Fruit fly (Drosophila melanogaster) whole organism, wandering third instar larva: Measurements from ENCODE around the gene COX6CL.

Source experiments
- Abd-B ChIP-seq: fragments of >200 bp; optimal IDR thresholded peaks from 2 replicates; lab custom pipeline; 2017; ENCODE audit warnings: missing biosample characterization, missing genetic modification characterization
- CG32264 ChIP-seq: fragments of 200-800 bp; sonication (Bioruptor generic); optimal IDR thresholded peaks from 2 replicates; lab custom pipeline; 2016; ENCODE audit warnings: missing biosample characterization, missing genetic modification characterization
- CG9705 ChIP-seq: fragments of 200-800 bp; sonication (Bioruptor generic); optimal IDR thresholded peaks from 2 replicates; lab custom pipeline; 2018; ENCODE audit warnings: missing biosample characterization, mild to moderate bottlenecking, missing genetic modification characterization
- CrebA ChIP-seq: fragments of 200-800 bp; sonication (Bioruptor generic); optimal IDR thresholded peaks from 2 replicates; lab custom pipeline; 2016; ENCODE audit warnings: missing biosample characterization, mild to moderate bottlenecking, missing genetic modification characterization, borderline replicate concordance
- Dfd ChIP-seq: fragments of >200 bp; optimal IDR thresholded peaks from 2 replicates; lab custom pipeline; 2017; ENCODE audit warnings: missing biosample characterization, missing genetic modification characterization
- Dif ChIP-seq: fragments of 200-275, 200-300 bp; sonication (Bioruptor generic); optimal IDR thresholded peaks from 2 replicates; lab custom pipeline; 2018; ENCODE audit warnings: missing biosample characterization, missing genetic modification characterization; ENCODE audit not compliant: partially characterized antibody
- GATAd ChIP-seq: sonication (Bioruptor generic); optimal IDR thresholded peaks from 2 replicates; lab custom pipeline; 2016; ENCODE audit warnings: missing biosample characterization, missing genetic modification characterization
- Hnf4 ChIP-seq: fragments of 200-800 bp; sonication (Bioruptor generic); optimal IDR thresholded peaks from 2 replicates; lab custom pipeline; 2016; ENCODE audit warnings: missing biosample characterization, mild to moderate bottlenecking, missing genetic modification characterization
- Hr78 ChIP-seq: fragments of >200 bp; optimal IDR thresholded peaks from 2 replicates; lab custom pipeline; 2017; ENCODE audit warnings: missing biosample characterization, missing genetic modification characterization
- Hr83 ChIP-seq: fragments of 200-300 bp; sonication (Bioruptor generic); optimal IDR thresholded peaks from 2 replicates; lab custom pipeline; 2016; ENCODE audit warnings: missing biosample characterization, mild to moderate bottlenecking, missing genetic modification characterization, moderate library complexity; ENCODE audit not compliant: poor library complexity, severe bottlenecking
- Jra ChIP-seq: sonication (Bioruptor generic); optimal IDR thresholded peaks from 2 replicates; lab custom pipeline; 2016; ENCODE audit warnings: missing biosample characterization, missing genetic modification characterization
- Mio ChIP-seq: sonication (Bioruptor generic); optimal IDR thresholded peaks from 2 replicates; lab custom pipeline; 2016; ENCODE audit warnings: missing biosample characterization, missing genetic modification characterization
- Myc ChIP-seq: fragments of >200 bp; optimal IDR thresholded peaks from 2 replicates; lab custom pipeline; 2017
- N ChIP-seq: fragments of >200 bp; optimal IDR thresholded peaks from 2 replicates; lab custom pipeline; 2018; ENCODE audit warnings: missing biosample characterization, missing external identifiers, missing genetic modification characterization
- OdsH ChIP-seq: fragments of 200-800 bp; sonication (Bioruptor generic); optimal IDR thresholded peaks from 2 replicates; lab custom pipeline; 2016; ENCODE audit warnings: missing biosample characterization, mild to moderate bottlenecking, missing genetic modification characterization
- Rel ChIP-seq, 2 experiments: fragments of 200-800 bp; sonication (Bioruptor generic) in 1 of 2; optimal IDR thresholded peaks; 2 replicates in 1 of 2; 3 replicates in 1 of 2; lab custom pipeline; 2016 to 2019; ENCODE audit warnings: mild to moderate bottlenecking in 2 of 2, missing biosample characterization in 2 of 2, missing genetic modification characterization in 2 of 2, moderate library complexity in 1 of 2
- Sp1 ChIP-seq: fragments of 200-800 bp; sonication (Bioruptor generic); optimal IDR thresholded peaks from 3 replicates; lab custom pipeline; 2019; ENCODE audit warnings: missing biosample characterization, mild to moderate bottlenecking, missing genetic modification characterization, moderate library complexity
- Vsx2 ChIP-seq: fragments of 200-300, 225-300 bp; sonication (Bioruptor generic); optimal IDR thresholded peaks from 2 replicates; lab custom pipeline; 2018; ENCODE audit warnings: missing biosample characterization, missing genetic modification characterization; ENCODE audit not compliant: partially characterized antibody
- br ChIP-seq: fragments of 200-800 bp; sonication (Bioruptor generic); optimal IDR thresholded peaks from 2 replicates; lab custom pipeline; 2016; ENCODE audit warnings: missing biosample characterization, missing genetic modification characterization
- dl ChIP-seq, 2 experiments: fragments of 175-275, 200-275 bp in 1 of 2; fragments of 200-275 bp in 1 of 2; sonication (Bioruptor generic); optimal IDR thresholded peaks; lab custom pipeline; 2018; ENCODE audit warnings: mild to moderate bottlenecking in 2 of 2, missing biosample characterization in 2 of 2, missing genetic modification characterization in 2 of 2, moderate library complexity in 2 of 2; ENCODE audit not compliant: partially characterized antibody in 2 of 2, insufficient read depth in 1 of 2
- dmrt93B ChIP-seq: fragments of 200-800 bp; sonication (Bioruptor generic); optimal IDR thresholded peaks from 2 replicates; lab custom pipeline; 2018; ENCODE audit warnings: missing biosample characterization, mild to moderate bottlenecking, missing genetic modification characterization
- dsf ChIP-seq: sonication (Bioruptor generic); optimal IDR thresholded peaks from 2 replicates; lab custom pipeline; 2016; ENCODE audit warnings: missing biosample characterization, missing genetic modification characterization, borderline replicate concordance
- ey ChIP-seq: fragments of 200-800 bp; sonication (Bioruptor generic); optimal IDR thresholded peaks from 2 replicates; lab custom pipeline; 2016; ENCODE audit warnings: missing biosample characterization, missing genetic modification characterization
- foxo ChIP-seq, 2 experiments: fragments of 200-800 bp; sonication (Bioruptor generic); optimal IDR thresholded peaks; 2 replicates in 1 of 2; 3 replicates in 1 of 2; lab custom pipeline; 2016 to 2017; ENCODE audit warnings: missing biosample characterization in 2 of 2, missing genetic modification characterization in 2 of 2
- jim ChIP-seq: fragments of 175-275, 200-325 bp; sonication (Bioruptor generic); optimal IDR thresholded peaks from 2 replicates; lab custom pipeline; 2016; ENCODE audit warnings: missing biosample characterization, mild to moderate bottlenecking, missing genetic modification characterization
- lola ChIP-seq: fragments of >200 bp; optimal IDR thresholded peaks from 2 replicates; lab custom pipeline; 2017; ENCODE audit warnings: missing biosample characterization, missing genetic modification characterization
- pan ChIP-seq: fragments of >200 bp; optimal IDR thresholded peaks from 2 replicates; lab custom pipeline; 2017
- rgr ChIP-seq: fragments of 200-800 bp; sonication (Bioruptor generic); optimal IDR thresholded peaks from 3 replicates; lab custom pipeline; 2016; ENCODE audit warnings: missing biosample characterization, mild to moderate bottlenecking, missing genetic modification characterization
- sage ChIP-seq: fragments of 200-800 bp; sonication (Bioruptor generic); optimal IDR thresholded peaks from 2 replicates; lab custom pipeline; 2016; ENCODE audit warnings: missing biosample characterization, mild to moderate bottlenecking, missing genetic modification characterization
- sv ChIP-seq: fragments of 200-800 bp; sonication (Bioruptor generic); optimal IDR thresholded peaks from 3 replicates; lab custom pipeline; 2016; ENCODE audit warnings: missing biosample characterization, missing genetic modification characterization
- tai ChIP-seq: sonication (Bioruptor generic); optimal IDR thresholded peaks from 2 replicates; lab custom pipeline; 2016; ENCODE audit warnings: missing biosample characterization, missing genetic modification characterization
- usp ChIP-seq: fragments of >200 bp; optimal IDR thresholded peaks from 2 replicates; lab custom pipeline; 2017; ENCODE audit warnings: missing biosample characterization, missing genetic modification characterization
- woc ChIP-seq: sonication (Bioruptor generic); optimal IDR thresholded peaks from 2 replicates; lab custom pipeline; 2016; ENCODE audit warnings: missing biosample characterization, mild to moderate bottlenecking, missing genetic modification characterization

The COX6CL gene

DNA sequence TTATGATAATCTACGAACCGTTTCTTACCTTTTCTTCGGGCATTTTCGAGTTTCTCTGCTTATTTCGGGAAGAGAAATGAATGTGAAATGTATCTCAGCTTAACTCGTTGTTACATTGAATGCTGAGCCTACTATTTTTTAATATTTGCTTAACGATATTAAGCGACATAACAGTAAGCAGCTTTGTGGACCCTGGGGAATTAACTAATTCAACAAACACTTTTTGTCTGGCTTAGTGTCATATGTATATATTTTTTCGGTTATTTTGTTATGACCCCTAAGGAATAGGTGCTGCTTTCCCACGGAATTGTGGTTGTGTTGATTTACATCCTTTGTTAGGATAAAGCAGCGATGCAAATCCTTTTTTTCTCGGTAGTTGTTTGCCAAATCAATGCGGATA lies at the start of gene COX6CL:
COX6CL (minus strand) TSS at position 101 of the 400 bp plus-strand sequence.
- no peak for TF ChIP-seq br (GFP tag; lab: Kevin White, UChicago)
- TF ChIP-seq OdsH = no peak
- TF ChIP-seq CrebA (GFP tag; lab: Kevin White, UChicago) = no peak
- no peak for TF ChIP-seq ey (GFP tag; lab: Kevin White, UChicago)
- no peak for TF ChIP-seq foxo (GFP tag; optimal IDR thresholded peaks at IDR 0.05; lab: Kevin White, UChicago)
- TF ChIP-seq CG32264 (GFP tag; lab: Kevin White, UChicago) = no peak
- no peak for TF ChIP-seq usp
- no peak for TF ChIP-seq Abd-B (GFP tag; lab: Kevin White, UChicago)
- TF ChIP-seq dmrt93B (GFP tag; lab: Kevin White, UChicago) = no peak
- TF ChIP-seq Sp1 = no peak
- TF ChIP-seq dl (GFP tag; optimal IDR thresholded peaks at IDR 0.05; lab: Kevin White, UChicago; ENCODE audit: insufficient read depth in 1 of 2, partially characterized antibody in 2 of 2) = no peak
- TF ChIP-seq rgr (GFP tag; lab: Kevin White, UChicago) = no peak
- no peak for TF ChIP-seq dsf (GFP tag; lab: Kevin White, UChicago)
- TF ChIP-seq pan (lab: Kevin White, UChicago) = no peak
- no peak for TF ChIP-seq jim (GFP tag; lab: Kevin White, UChicago)
- TF ChIP-seq Mio (GFP tag; lab: Kevin White, UChicago) = no peak
- no peak for TF ChIP-seq Dfd (GFP tag; lab: Kevin White, UChicago)
- no peak for TF ChIP-seq Jra (GFP tag; lab: Kevin White, UChicago)

DNA sequence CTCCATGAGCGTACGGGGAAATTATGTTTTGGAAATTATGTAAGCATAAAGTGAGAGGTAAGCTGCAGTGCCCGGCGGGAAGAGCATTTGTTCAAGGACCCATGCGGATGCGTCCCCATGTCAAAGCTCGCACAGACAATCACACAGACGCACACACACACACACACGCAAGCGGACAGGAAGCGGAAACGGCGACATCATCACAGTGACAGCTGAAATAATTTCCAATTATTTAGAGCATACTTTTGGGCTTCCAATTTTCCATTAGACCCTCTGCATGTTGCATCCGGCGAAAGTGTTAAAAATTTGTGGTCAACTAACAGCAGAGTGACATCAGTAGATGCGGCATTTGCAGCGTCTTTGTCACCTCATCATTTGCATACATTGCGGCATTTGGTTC lies 48.5 kb upstream of the COX6CL start:
- TF ChIP-seq dsf (GFP tag; lab: Kevin White, UChicago) (no peak), Jra (GFP tag; lab: Kevin White, UChicago) (no peak), Sp1 (no peak), dmrt93B (GFP tag; lab: Kevin White, UChicago) (no peak), Hr78 (GFP tag; lab: Kevin White, UChicago) (no peak), Myc (lab: Kevin White, UChicago) (no peak), tai (GFP tag; lab: Kevin White, UChicago) (no peak), dl (GFP tag; optimal IDR thresholded peaks at IDR 0.05; lab: Kevin White, UChicago; ENCODE audit: insufficient read depth in 1 of 2, partially characterized antibody in 2 of 2) (no peak), OdsH (no peak), sage (GFP tag; lab: Kevin White, UChicago) (no peak), Rel (GFP tag; optimal IDR thresholded peaks at IDR 0.05; lab: Kevin White, UChicago) (no peak), Rel (tag; optimal IDR thresholded peaks at IDR 0.05; lab: Kevin White, UChicago) (no peak), Hr83 (no peak), Vsx2 (GFP tag; lab: Kevin White, UChicago) (no peak), Dif (GFP tag; lab: Kevin White, UChicago) (no peak), usp (no peak), lola (GFP tag; lab: Kevin White, UChicago) (no peak), GATAd (GFP tag; lab: Kevin White, UChicago) (no peak), Hnf4 (GFP tag; lab: Kevin White, UChicago) (no peak)

DNA sequence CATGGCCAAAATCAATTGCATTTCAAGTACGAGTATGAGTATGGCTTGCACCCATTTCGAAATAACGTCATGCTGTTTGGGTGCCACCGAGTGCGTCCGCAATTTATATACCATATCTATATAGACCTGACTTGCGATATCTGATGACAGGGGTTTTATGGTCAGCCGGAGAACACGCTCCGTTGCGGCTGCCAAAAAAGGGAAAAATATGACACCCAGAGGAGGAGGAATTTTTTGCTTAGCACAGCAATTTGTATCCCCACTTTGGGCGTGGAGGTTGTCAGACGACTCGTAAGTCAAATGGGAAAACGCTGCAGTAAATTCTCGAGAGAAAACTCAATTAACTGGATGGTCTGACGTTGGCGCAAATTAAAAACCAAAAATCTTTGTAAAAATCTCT lies 38.5 kb upstream of the COX6CL start:
- TF ChIP-seq CG9705 (GFP tag; lab: Kevin White, UChicago) = no peak
- TF ChIP-seq dsf (GFP tag; lab: Kevin White, UChicago) = no peak
- TF ChIP-seq N (GFP tag; lab: Kevin White, UChicago) = no peak
- TF ChIP-seq Jra (GFP tag; lab: Kevin White, UChicago) = no peak
- no peak for TF ChIP-seq sv (GFP tag; lab: Kevin White, UChicago)
- no peak for TF ChIP-seq dl (GFP tag; optimal IDR thresholded peaks at IDR 0.05; lab: Kevin White, UChicago; ENCODE audit: insufficient read depth in 1 of 2, partially characterized antibody in 2 of 2)
- no peak for TF ChIP-seq Abd-B (GFP tag; lab: Kevin White, UChicago)
- TF ChIP-seq rgr (GFP tag; lab: Kevin White, UChicago) = no peak
- no peak for TF ChIP-seq tai (GFP tag; lab: Kevin White, UChicago)
- TF ChIP-seq, all 38 proteins: peak for 0

DNA sequence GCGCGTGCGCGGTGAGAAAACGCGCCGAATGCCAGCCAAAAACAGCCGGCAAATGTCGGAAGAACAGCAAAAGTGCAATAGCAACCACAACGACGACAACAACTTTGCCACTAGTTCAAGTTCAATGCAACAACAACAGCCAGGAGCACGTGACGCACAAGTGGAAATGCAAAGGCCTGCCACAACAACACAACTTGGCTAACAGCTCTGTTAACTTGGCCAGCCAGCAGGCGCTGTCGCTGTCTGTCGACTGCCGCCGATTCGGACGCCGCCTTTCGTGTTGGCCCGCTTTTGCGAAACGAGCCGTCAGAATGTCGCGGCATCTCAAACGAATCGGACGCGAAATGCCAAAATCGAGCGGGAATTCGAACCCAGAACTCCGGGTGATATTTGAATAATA lies 5.5 kb upstream of the COX6CL start, which contains the start of gene TrissinR:
TrissinR (plus strand) TSS at position 301 of the 400 bp plus-strand sequence.
- TF ChIP-seq tai (GFP tag; lab: Kevin White, UChicago) (no peak), woc (no peak), CG9705 (GFP tag; lab: Kevin White, UChicago) (no peak), Mio (GFP tag; lab: Kevin White, UChicago) (no peak), dl (GFP tag; optimal IDR thresholded peaks at IDR 0.05; lab: Kevin White, UChicago; ENCODE audit: insufficient read depth in 1 of 2, partially characterized antibody in 2 of 2) (no peak), OdsH (no peak)
